Fruit fly (Drosophila melanogaster) whole organism, prepupa: Measurements from ENCODE around the gene Polr2C.

ENCODE experiments used
- CG3919 ChIP-seq: fragments of 200-800 bp; sonication (Bioruptor generic); optimal IDR thresholded peaks from 3 replicates; lab custom pipeline; 2016; ENCODE audit warnings: missing biosample characterization, missing genetic modification characterization
- CG8319 ChIP-seq: fragments of 200-800 bp; sonication (Bioruptor generic); optimal IDR thresholded peaks from 3 replicates; lab custom pipeline; 2016; ENCODE audit warnings: missing biosample characterization, missing genetic modification characterization
- Eip93F ChIP-seq: fragments of 200-800 bp; sonication (Bioruptor generic); optimal IDR thresholded peaks from 2 replicates; lab custom pipeline; 2016; ENCODE audit warnings: missing biosample characterization, mild to moderate bottlenecking, missing genetic modification characterization
- Met ChIP-seq: fragments of 200-800 bp; sonication (Bioruptor generic); optimal IDR thresholded peaks from 3 replicates; lab custom pipeline; 2016; ENCODE audit warnings: missing biosample characterization, missing genetic modification characterization
- spab ChIP-seq: fragments of 200-800 bp; sonication (Bioruptor generic); optimal IDR thresholded peaks from 2 replicates; lab custom pipeline; 2017; ENCODE audit warnings: missing biosample characterization, mild to moderate bottlenecking, missing genetic modification characterization, missing genetic modification reagents

DNA sequence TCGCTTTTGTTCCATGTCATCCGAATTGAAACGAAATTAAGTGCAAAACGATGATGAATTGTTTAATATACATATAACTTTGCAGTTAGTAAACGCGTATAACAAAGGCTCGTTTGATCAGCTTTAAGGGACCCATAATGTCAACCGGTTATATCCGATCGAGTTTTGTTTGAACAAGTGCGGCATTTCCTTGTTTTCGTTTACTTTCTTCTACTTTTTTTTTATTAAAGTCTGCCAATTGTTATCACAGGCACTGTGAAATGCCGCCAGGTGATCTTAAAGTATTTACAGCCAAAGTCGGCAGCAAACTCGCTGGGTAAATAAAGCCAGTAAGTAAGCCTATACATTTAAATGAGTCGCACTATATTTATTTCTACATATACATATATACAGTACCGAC, 26.0 kb upstream of the Polr2C start:
- TF ChIP-seq CG8319 (GFP tag; lab: Kevin White, UChicago), result no peak
- no peak for TF ChIP-seq Met (GFP tag; lab: Kevin White, UChicago)
- no peak for TF ChIP-seq CG3919 (GFP tag; lab: Kevin White, UChicago)
- TF ChIP-seq Eip93F, result no peak
- no peak for TF ChIP-seq spab (GFP tag; lab: Kevin White, UChicago)
